Fruit fly (Drosophila melanogaster): Measurements from ENCODE around the gene CG9312.

Gene CG9312

DNA sequence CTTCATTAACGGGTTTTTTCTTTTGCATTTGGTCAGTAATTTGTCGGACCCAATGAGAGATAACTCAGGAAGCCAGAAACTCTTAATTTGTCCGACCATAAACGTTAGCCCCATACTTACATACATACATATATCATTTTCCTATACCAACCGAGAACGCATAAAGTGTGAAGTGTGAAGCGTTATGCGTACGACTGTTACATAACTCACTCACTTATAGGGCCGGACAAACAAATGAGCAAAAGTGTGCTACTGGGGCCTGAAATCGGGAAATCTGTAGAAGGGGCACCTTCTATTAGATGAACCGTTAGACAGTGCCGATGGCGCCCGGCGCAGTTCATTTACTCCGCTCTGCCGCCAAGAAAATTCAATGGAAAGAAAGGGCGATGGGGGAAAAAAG is 43.6 kb upstream of the CG9312 start:
- TF ChIP-seq Pdp1 (GFP tag; optimal IDR thresholded peaks at IDR 0.05), result peak in 1 of 2 experiments; percentile 91
- no peak for TF ChIP-seq CG18619 (GFP tag; optimal IDR thresholded peaks at IDR 0.05)
- TF ChIP-seq Max (GFP tag; optimal IDR thresholded peaks at IDR 0.05), result no peak

DNA sequence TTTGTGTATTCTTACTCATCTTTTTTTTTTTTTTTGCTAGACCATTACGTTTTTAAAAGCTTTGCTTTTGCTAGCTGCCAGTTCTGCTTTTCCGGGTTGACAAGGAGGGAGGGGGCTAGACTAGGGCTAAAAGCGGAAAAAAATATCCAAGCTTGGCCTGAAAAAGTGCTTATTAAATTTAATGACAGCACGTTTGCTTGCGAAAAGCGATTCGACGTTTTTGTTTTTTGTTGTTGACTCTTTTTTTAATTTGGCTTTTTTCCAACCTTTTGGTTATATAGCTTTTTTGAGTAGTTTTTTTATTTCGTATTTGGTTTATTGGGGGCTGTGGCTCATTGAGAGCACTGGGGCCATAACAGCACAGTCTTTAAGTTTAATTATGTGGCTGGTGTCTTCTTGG is 43.1 kb upstream of the CG9312 start:
- no peak for TF ChIP-seq CG31365 (tag; optimal IDR thresholded peaks at IDR 0.05)
- no peak for TF ChIP-seq usp (GFP tag; optimal IDR thresholded peaks at IDR 0.05)
- no peak for TF ChIP-seq CG32532 (GFP tag; IDR thresholded peaks at IDR 0.05)
- TF ChIP-seq fd3F (GFP tag; optimal IDR thresholded peaks at IDR 0.05), result no peak
- TF ChIP-seq CG7987 (GFP tag; optimal IDR thresholded peaks at IDR 0.05), result no peak
- no peak for TF ChIP-seq CG6254 (GFP tag; optimal IDR thresholded peaks at IDR 0.05)
- no peak for TF ChIP-seq Atf6 (GFP tag; IDR thresholded peaks at IDR 0.05)
- TF ChIP-seq tx (GFP tag; optimal IDR thresholded peaks at IDR 0.05), result no peak
- TF ChIP-seq Six4 (GFP tag; optimal IDR thresholded peaks at IDR 0.05), result no peak
- TF ChIP-seq vnd (GFP tag; IDR thresholded peaks at IDR 0.05; ENCODE audit: partially characterized antibody), result no peak
- TF ChIP-seq CG9215 (GFP tag; IDR thresholded peaks at IDR 0.05), result no peak
- TF ChIP-seq dan (GFP tag; IDR thresholded peaks at IDR 0.05), result no peak
- no peak for TF ChIP-seq CG3847 (GFP tag; IDR thresholded peaks at IDR 0.05)
- no peak for TF ChIP-seq CoRest (tag; optimal IDR thresholded peaks at IDR 0.05)
- no peak for TF ChIP-seq slp2 (GFP tag; optimal IDR thresholded peaks at IDR 0.05)
- no peak for TF ChIP-seq Hr78 (GFP tag; optimal IDR thresholded peaks at IDR 0.05)
- TF ChIP-seq fd102C (GFP tag; optimal IDR thresholded peaks at IDR 0.05), result no peak

DNA sequence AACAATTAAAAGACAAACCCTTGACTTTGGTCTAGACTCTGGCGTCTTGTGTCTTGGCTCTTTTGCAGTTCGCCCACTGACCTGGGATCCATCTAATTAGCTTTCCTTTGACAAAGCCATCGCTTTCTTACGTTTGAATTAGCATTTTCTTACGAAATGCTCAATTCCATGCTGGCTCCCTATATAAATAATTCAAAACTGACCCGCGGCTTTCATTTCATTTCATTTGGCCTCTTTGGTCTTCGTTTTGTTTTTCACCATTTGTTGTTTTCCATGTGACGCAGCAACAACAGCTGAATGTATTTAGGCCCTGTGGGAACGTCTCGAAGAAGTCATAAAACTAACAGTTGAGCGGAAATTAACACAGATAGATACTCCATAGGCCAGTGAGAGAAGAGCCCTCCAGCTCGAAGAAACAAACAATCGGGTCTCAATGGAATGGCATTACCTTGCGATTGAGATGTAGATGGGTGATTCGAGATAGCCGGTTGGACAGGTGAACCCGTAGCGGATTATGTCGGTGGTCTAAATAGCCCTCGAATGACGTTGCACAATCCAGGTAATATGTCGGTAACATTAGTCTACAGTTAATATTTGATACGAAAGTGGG is 41.4 kb upstream of the CG9312 start:
- peak; percentile 34 for TF ChIP-seq Blimp-1 (GFP tag; optimal IDR thresholded peaks at IDR 0.05)
- TF ChIP-seq CG9817 (tag; optimal IDR thresholded peaks at IDR 0.05), result no peak
- TF ChIP-seq nau (GFP tag; optimal IDR thresholded peaks at IDR 0.05), result no peak
- TF ChIP-seq sr (GFP tag; IDR thresholded peaks at IDR 0.05), result no peak
- peak; percentile 13 for TF ChIP-seq sd (tag; optimal IDR thresholded peaks at IDR 0.05)
- TF ChIP-seq CG7271 (tag; optimal IDR thresholded peaks at IDR 0.05), result no peak
- TF ChIP-seq Hand (GFP tag; optimal IDR thresholded peaks at IDR 0.05), result no peak
- peak; percentile 87 for TF ChIP-seq CG2199 (GFP tag; IDR thresholded peaks at IDR 0.05)
- TF ChIP-seq dmrt11E (tag; optimal IDR thresholded peaks at IDR 0.05), result no peak
- TF ChIP-seq sens (GFP tag), result peak; percentile 4
- peak; percentile 25 for TF ChIP-seq Vsx1 (GFP tag; optimal IDR thresholded peaks at IDR 0.05)
- TF ChIP-seq wor (GFP tag; IDR thresholded peaks at IDR 0.05), result no peak
- peak; percentile 59; the same call in 1 of the 2 replicates for TF ChIP-seq vvl (GFP tag; IDR thresholded peaks at IDR 0.05)
- peak; percentile 6 for TF ChIP-seq CG12769 (tag; optimal IDR thresholded peaks at IDR 0.05)
- TF ChIP-seq Hr78 (GFP tag; optimal IDR thresholded peaks at IDR 0.05), result peak in 1 of 2 experiments; percentile 51
- TF ChIP-seq ERR (GFP tag; optimal IDR thresholded peaks at IDR 0.05), result no peak
- TF ChIP-seq grn (GFP tag; optimal IDR thresholded peaks at IDR 0.05), result peak; percentile 79
- peak; percentile 70 for TF ChIP-seq abd-A (tag; optimal IDR thresholded peaks at IDR 0.05)
- TF ChIP-seq peb (GFP tag; IDR thresholded peaks at IDR 0.05), result no peak
- peak; percentile 46 for TF ChIP-seq ac (GFP tag; optimal IDR thresholded peaks at IDR 0.05)
- peak; percentile 98 for TF ChIP-seq pros (GFP tag; optimal IDR thresholded peaks at IDR 0.05)
- TF ChIP-seq oc (tag; optimal IDR thresholded peaks at IDR 0.05), result peak; percentile 78
- peak; percentile 67 for TF ChIP-seq kni (GFP tag; optimal IDR thresholded peaks at IDR 0.05)
- TF ChIP-seq Med (GFP tag), result peak; percentile 12
- TF ChIP-seq CG1832 (GFP tag; optimal IDR thresholded peaks at IDR 0.05), result no peak
- TF ChIP-seq CG10431 (GFP tag; optimal IDR thresholded peaks at IDR 0.05), result no peak
- no peak for TF ChIP-seq CG11247 (GFP tag; IDR thresholded peaks at IDR 0.05)

Measured in whole organism, embryonic.